Fruit fly (Drosophila melanogaster): ENCODE results near the gene mRpS6.

The mRpS6 gene

dm6 chr3L:4348072-4348471 is 16.3 kb upstream of the mRpS6 start:
- no peak for TF ChIP-seq Eip75B (GFP tag; optimal IDR thresholded peaks at IDR 0.05)
- no peak for TF ChIP-seq fd85E (GFP tag; optimal IDR thresholded peaks at IDR 0.05)
- no peak for TF ChIP-seq CG16779 (tag; optimal IDR thresholded peaks at IDR 0.05)
- TF ChIP-seq fkh (GFP tag; optimal IDR thresholded peaks at IDR 0.05) = no peak
- TF ChIP-seq acj6 (GFP tag; optimal IDR thresholded peaks at IDR 0.05) = no peak
- no peak for TF ChIP-seq cyc (GFP tag; optimal IDR thresholded peaks at IDR 0.05)
- TF ChIP-seq CG6792 (GFP tag; optimal IDR thresholded peaks at IDR 0.05) = no peak
- TF ChIP-seq CG10669 (GFP tag; optimal IDR thresholded peaks at IDR 0.05) = peak; percentile 18
- TF ChIP-seq Hr4 (GFP tag; optimal IDR thresholded peaks at IDR 0.05) = peak; percentile 42
- no peak for TF ChIP-seq CG6854 (GFP tag; optimal IDR thresholded peaks at IDR 0.05)
- TF ChIP-seq Smox (GFP tag; optimal IDR thresholded peaks at IDR 0.05) = no peak
- TF ChIP-seq CG9139 (GFP tag; optimal IDR thresholded peaks at IDR 0.05) = no peak
- TF ChIP-seq eg (GFP tag; IDR thresholded peaks at IDR 0.05) = peak; percentile 70
- TF ChIP-seq CG8319 (GFP tag; optimal IDR thresholded peaks at IDR 0.05) = no peak
- TF ChIP-seq CG4318 (GFP tag; optimal IDR thresholded peaks at IDR 0.05) = no peak
- peak; percentile 3 for TF ChIP-seq spab (GFP tag; optimal IDR thresholded peaks at IDR 0.05)
- TF ChIP-seq Sox102F (GFP tag; optimal IDR thresholded peaks at IDR 0.05) = no peak
- no peak for TF ChIP-seq dsx (GFP tag; optimal IDR thresholded peaks at IDR 0.05; ENCODE audit: poor library complexity, severe bottlenecking)
- TF ChIP-seq CG6808 (GFP tag; optimal IDR thresholded peaks at IDR 0.05) = peak; percentile 17
- no peak for TF ChIP-seq CG1621 (tag; optimal IDR thresholded peaks at IDR 0.05)
- TF ChIP-seq CG6163 (GFP tag; IDR thresholded peaks at IDR 0.05) = peak; percentile 65; the same call in 2 of the 3 replicates
- TF ChIP-seq CG6276 (GFP tag; optimal IDR thresholded peaks at IDR 0.05) = peak; percentile 30
- TF ChIP-seq Hr39 (GFP tag; optimal IDR thresholded peaks at IDR 0.05) = no peak
- TF ChIP-seq CG10631 (GFP tag; optimal IDR thresholded peaks at IDR 0.05) = no peak
- no peak for TF ChIP-seq lz (GFP tag; optimal IDR thresholded peaks at IDR 0.05)
- peak; percentile 27 for TF ChIP-seq OdsH (GFP tag; optimal IDR thresholded peaks at IDR 0.05)
- no peak for TF ChIP-seq Sox14 (GFP tag; optimal IDR thresholded peaks at IDR 0.05)
- peak; percentile 55 for TF ChIP-seq Gug (GFP tag; IDR thresholded peaks at IDR 0.05)
- no peak for TF ChIP-seq CG8632 (GFP tag; optimal IDR thresholded peaks at IDR 0.05)
- no peak for TF ChIP-seq CG11294 (GFP tag; IDR thresholded peaks at IDR 0.05)
- peak; percentile 52 for TF ChIP-seq Ets96B (tag; optimal IDR thresholded peaks at IDR 0.05)
- no peak for TF ChIP-seq svp (GFP tag)
- no peak for TF ChIP-seq Lpt (GFP tag; optimal IDR thresholded peaks at IDR 0.05)
- TF ChIP-seq pdm3 (GFP tag; optimal IDR thresholded peaks at IDR 0.05) = no peak
- TF ChIP-seq ss (GFP tag; optimal IDR thresholded peaks at IDR 0.05) = no peak
- peak; percentile 38 for TF ChIP-seq CG32006 (GFP tag; optimal IDR thresholded peaks at IDR 0.05)
- TF ChIP-seq Hr38 (GFP tag; optimal IDR thresholded peaks at IDR 0.05) = no peak
- peak; percentile 48 for TF ChIP-seq CG3919 (GFP tag; optimal IDR thresholded peaks at IDR 0.05)
- no peak for TF ChIP-seq Sox15 (GFP tag; optimal IDR thresholded peaks at IDR 0.05)
- TF ChIP-seq net (GFP tag; optimal IDR thresholded peaks at IDR 0.05) = no peak
- TF ChIP-seq CG3032 (tag; optimal IDR thresholded peaks at IDR 0.05) = no peak
- no peak for TF ChIP-seq topi (GFP tag; optimal IDR thresholded peaks at IDR 0.05)
- no peak for TF ChIP-seq CG7368 (GFP tag; optimal IDR thresholded peaks at IDR 0.05)
- TF ChIP-seq CG11902 (GFP tag; optimal IDR thresholded peaks at IDR 0.05) = no peak
- TF ChIP-seq Ets21C (GFP tag; optimal IDR thresholded peaks at IDR 0.05) = no peak
- no peak for TF ChIP-seq dac (GFP tag; optimal IDR thresholded peaks at IDR 0.05)
- no peak for TF ChIP-seq CG31627 (GFP tag; optimal IDR thresholded peaks at IDR 0.05)
- TF ChIP-seq fd59A (GFP tag; optimal IDR thresholded peaks at IDR 0.05) = no peak
- TF ChIP-seq CG8119 (GFP tag; IDR thresholded peaks at IDR 0.05) = peak; percentile 67; the same call in 2 of the 3 replicates
- no peak for TF ChIP-seq Met (GFP tag; optimal IDR thresholded peaks at IDR 0.05)
- TF ChIP-seq salr (GFP tag; optimal IDR thresholded peaks at IDR 0.05) = no peak
- no peak for TF ChIP-seq vri (GFP tag; optimal IDR thresholded peaks at IDR 0.05)
- no peak for TF ChIP-seq Eip93F (GFP tag; optimal IDR thresholded peaks at IDR 0.05)

Data from whole organism, prepupa.